Fruit fly (Drosophila melanogaster) whole organism, embryonic: ENCODE measurements around the gene rt.

ENCODE experiments used
- CG17186 ChIP-seq: fragments of 200-800 bp; sonication (Bioruptor generic); optimal IDR thresholded peaks from 3 replicates; lab custom pipeline; 2017; ENCODE audit warnings: missing biosample characterization, missing genetic modification reagents, missing genetic modification characterization
- D ChIP-seq, 2 experiments: fragments of 200-800 bp in 1 of 2; fragments of >200 bp in 1 of 2; sonication (Bioruptor generic) in 1 of 2; optimal IDR thresholded peaks; 2 replicates in 1 of 2; 3 replicates in 1 of 2; lab custom pipeline; 2017; ENCODE audit warnings: mild to moderate bottlenecking in 1 of 2, missing biosample characterization in 1 of 2, missing genetic modification characterization in 1 of 2, missing genetic modification reagents in 1 of 2
- ewg ChIP-seq: fragments of 200-800 bp; sonication (Bioruptor generic); optimal IDR thresholded peaks from 3 replicates; lab custom pipeline; 2017; ENCODE audit warnings: mild to moderate bottlenecking, missing biosample characterization, missing genetic modification reagents, missing genetic modification characterization
- fru ChIP-seq: fragments of >200 bp; optimal IDR thresholded peaks from 2 replicates; lab custom pipeline; 2017
- fu2 ChIP-seq: fragments of 200-800 bp; sonication (Bioruptor generic); optimal IDR thresholded peaks from 2 replicates; lab custom pipeline; 2016; ENCODE audit warnings: missing biosample characterization, missing genetic modification characterization
- pita ChIP-seq: fragments of 200-800 bp; sonication (Bioruptor generic); optimal IDR thresholded peaks from 2 replicates; lab custom pipeline; 2017; ENCODE audit warnings: missing biosample characterization, mild to moderate bottlenecking, missing genetic modification characterization
- sc ChIP-seq, 3 experiments: fragments of >200 bp in 2 of 3; fragments of 200-800 bp in 1 of 3; sonication (Bioruptor generic) in 1 of 3; optimal IDR thresholded peaks; 2 replicates in 2 of 3; 3 replicates in 1 of 3; lab custom pipeline; 2017; ENCODE audit warnings: mild to moderate bottlenecking in 1 of 3, missing biosample characterization in 1 of 3, missing genetic modification characterization in 1 of 3, missing genetic modification reagents in 1 of 3
- slbo ChIP-seq: fragments of 200-800 bp; sonication (Bioruptor generic); IDR thresholded peaks from 2 replicates; pipeline ENCODE4 v1.3.6; 2022; ENCODE audit warnings: missing biosample characterization, missing genetic modification characterization

DNA sequence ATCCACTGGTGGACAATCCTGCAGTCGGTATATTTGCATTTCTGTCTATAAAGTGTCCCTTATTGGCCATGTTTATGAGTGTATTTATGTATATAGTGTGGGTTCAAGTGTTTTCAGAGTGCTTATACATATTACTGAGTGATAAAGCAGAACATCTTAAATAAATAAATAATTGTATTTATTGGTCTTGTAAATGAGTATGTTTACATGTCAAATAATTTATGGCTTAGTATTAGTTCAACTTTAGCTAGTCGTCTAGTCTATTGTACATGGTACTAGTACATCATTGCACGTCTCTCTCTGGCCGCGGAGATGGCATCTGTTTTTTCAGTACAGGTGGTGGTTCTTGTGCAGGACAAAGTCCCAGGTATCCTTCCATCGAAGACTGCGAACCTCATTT, 3.6 kb downstream of the rt start, which contains the start of gene CG32086:
- TF ChIP-seq CG17186 (GFP tag; lab: Kevin White, UChicago) (no peak), ewg (no peak), pita (no peak), D (optimal IDR thresholded peaks at IDR 0.05; lab: Kevin White, UChicago) (no peak), D (GFP tag; optimal IDR thresholded peaks at IDR 0.05; lab: Kevin White, UChicago) (no peak), sc (optimal IDR thresholded peaks at IDR 0.05; lab: Kevin White, UChicago) (no peak), sc (GFP tag; optimal IDR thresholded peaks at IDR 0.05; lab: Kevin White, UChicago) (no peak), slbo (GFP tag; lab: Robert Waterston, UW) (no peak), fu2 (GFP tag; lab: Kevin White, UChicago) (no peak), fru (lab: Kevin White, UChicago) (no peak)
